Worm (Caenorhabditis elegans) whole organism, L3 larva: ENCODE results near the gene cyp-29A2.

Source experiments
- ceh-9 ChIP-seq: sonication (generic microtip); optimal IDR thresholded peaks from 2 replicates; lab custom pipeline; 2018; ENCODE audit warnings: missing biosample characterization, missing genetic modification characterization
- elt-1 ChIP-seq: fragments of 150-350 bp; optimal IDR thresholded peaks from 2 replicates; lab custom pipeline; 2014; ENCODE audit warnings: missing biosample characterization, missing genetic modification characterization
- elt-3 ChIP-seq, 3 experiments: fragments of 150-350 bp in 1 of 3; sonication (generic microtip) in 2 of 3; optimal IDR thresholded peaks; 2 replicates in 2 of 3; 4 replicates in 1 of 3; lab custom pipeline; 2014 to 2017; ENCODE audit warnings: missing biosample characterization in 3 of 3, missing genetic modification characterization in 3 of 3
- fkh-10 ChIP-seq: sonication (generic microtip); optimal IDR thresholded peaks from 2 replicates; lab custom pipeline; 2017; ENCODE audit warnings: missing biosample characterization, missing genetic modification reagents, missing genetic modification characterization
- fkh-2 ChIP-seq: fragments of 150-350 bp; optimal IDR thresholded peaks from 2 replicates; lab custom pipeline; 2014; ENCODE audit warnings: missing biosample characterization, missing genetic modification reagents, missing genetic modification characterization
- lin-15B ChIP-seq: fragments of 150-350 bp; optimal IDR thresholded peaks from 2 replicates; lab custom pipeline; 2014; ENCODE audit warnings: missing biosample characterization, missing genetic modification characterization
- lsy-12 ChIP-seq: sonication (generic microtip); optimal IDR thresholded peaks from 2 replicates; lab custom pipeline; 2016; ENCODE audit warnings: mild to moderate bottlenecking, missing genetic modification characterization, missing compliant biosample characterization
- nfya-1 ChIP-seq: sonication (generic microtip); optimal IDR thresholded peaks from 2 replicates; lab custom pipeline; 2017; ENCODE audit warnings: missing genetic modification characterization, mild to moderate bottlenecking, missing compliant biosample characterization, antibody characterized with exemption, moderate library complexity; ENCODE audit not compliant: insufficient read depth
- nhr-11 ChIP-seq: fragments of 150-350 bp; optimal IDR thresholded peaks from 2 replicates; lab custom pipeline; 2014; ENCODE audit warnings: missing biosample characterization, missing genetic modification characterization
- nhr-237 ChIP-seq: fragments of 150-350 bp; optimal IDR thresholded peaks from 2 replicates; lab custom pipeline; 2014; ENCODE audit warnings: missing biosample characterization, missing genetic modification characterization
- nhr-28 ChIP-seq: fragments of 150-350 bp; optimal IDR thresholded peaks from 2 replicates; lab custom pipeline; 2014; ENCODE audit warnings: missing biosample characterization, missing genetic modification characterization
- skn-1 ChIP-seq: fragments of 150-350 bp; optimal IDR thresholded peaks from 2 replicates; lab custom pipeline; 2014; ENCODE audit warnings: missing biosample characterization, missing genetic modification characterization
- tbx-2 ChIP-seq: sonication (generic microtip); optimal IDR thresholded peaks from 2 replicates; lab custom pipeline; 2016; ENCODE audit warnings: mild to moderate bottlenecking, missing genetic modification characterization, missing compliant biosample characterization
- unc-62 ChIP-seq: fragments of 150-350 bp; sonication (generic microtip); optimal IDR thresholded peaks from 4 replicates; lab custom pipeline; 2014; ENCODE audit warnings: missing biosample characterization, missing genetic modification reagents, missing genetic modification characterization
- zag-1 ChIP-seq: fragments of 150-350 bp; optimal IDR thresholded peaks from 2 replicates; lab custom pipeline; 2014; ENCODE audit warnings: missing biosample characterization, missing genetic modification characterization

The cyp-29A2 gene

DNA sequence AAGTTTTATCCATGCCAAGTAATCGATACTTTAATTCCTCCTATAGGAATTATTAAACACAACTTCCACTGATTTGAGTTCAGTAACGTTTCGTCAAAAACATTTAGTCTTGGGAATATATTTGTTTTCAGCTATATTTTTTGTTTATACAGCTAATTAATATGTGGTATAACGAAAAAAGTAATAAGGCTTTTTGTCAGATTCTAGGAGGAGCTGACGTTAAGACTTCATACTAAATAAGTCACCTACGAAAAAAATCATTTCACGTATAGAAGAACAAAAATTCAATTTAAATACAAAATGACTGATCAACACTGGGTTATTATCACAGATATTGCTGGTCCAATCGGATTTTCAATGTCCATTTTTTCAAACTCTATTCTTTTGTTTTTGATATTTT, 51.4 kb downstream of the cyp-29A2 start, which contains the start of gene str-115:
Gene str-115 (plus strand): TSS at position 301 of the 400 bp plus-strand sequence.
- TF ChIP-seq fkh-2 (no peak), zag-1 (no peak), nhr-237 (tag; lab: Kevin White, UChicago) (no peak), fkh-10 (no peak), elt-3 (tag; optimal IDR thresholded peaks at IDR 0.05; lab: Kevin White, UChicago) (no peak), nhr-28 (tag; lab: Kevin White, UChicago) (no peak), skn-1 (tag; lab: Kevin White, UChicago) (no peak), tbx-2 (tag; lab: Kevin White, UChicago) (no peak), lsy-12 (tag; lab: Kevin White, UChicago) (no peak), nhr-11 (tag; lab: Kevin White, UChicago) (no peak), lin-15B (tag; lab: Kevin White, UChicago) (no peak), nfya-1 (tag; lab: Kevin White, UChicago) (no peak), unc-62 (GFP tag; lab: Kevin White, UChicago) (no peak), ceh-9 (no peak), elt-1 (tag; lab: Kevin White, UChicago) (no peak)
